Fruit fly (Drosophila melanogaster): ENCODE data around the gene CkIIalpha-i1.

The CkIIalpha-i1 gene

DNA sequence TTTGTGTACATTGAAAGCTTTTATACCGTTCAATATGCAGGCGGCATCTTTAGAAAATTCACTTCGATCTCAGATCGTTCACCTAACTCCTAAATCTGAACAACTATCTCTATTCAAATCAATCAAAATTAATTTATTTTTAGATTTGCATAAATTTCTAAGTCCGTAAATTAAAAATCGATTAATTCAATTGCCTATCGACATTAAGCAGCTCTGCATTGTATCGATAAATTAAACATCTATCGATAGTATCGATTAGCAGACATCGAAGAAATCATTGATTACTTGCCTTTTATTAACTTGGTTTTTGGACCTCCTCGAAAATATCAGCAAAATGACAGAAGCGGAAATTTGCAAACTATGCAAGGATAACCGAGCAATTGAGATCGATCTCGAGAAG is at the start of gene CkIIalpha-i1:
Gene CkIIalpha-i1 (plus strand): TSS at position 266 of the 400 bp plus-strand sequence.
- no peak for TF ChIP-seq ems (GFP tag; optimal IDR thresholded peaks at IDR 0.05)
- no peak for TF ChIP-seq Atf6 (GFP tag; IDR thresholded peaks at IDR 0.05)
- no peak for TF ChIP-seq MTF-1 (GFP tag; optimal IDR thresholded peaks at IDR 0.05; ENCODE audit: borderline replicate concordance)
- TF ChIP-seq CG10543 (GFP tag; optimal IDR thresholded peaks at IDR 0.05), result no peak
- no peak for TF ChIP-seq Six4 (GFP tag; optimal IDR thresholded peaks at IDR 0.05)
- TF ChIP-seq CG11560 (tag; IDR thresholded peaks at IDR 0.05), result no peak
- no peak for TF ChIP-seq CG11696 (GFP tag; IDR thresholded peaks at IDR 0.05)
- no peak for TF ChIP-seq odd (GFP tag; optimal IDR thresholded peaks at IDR 0.05)
- no peak for TF ChIP-seq Doc2 (GFP tag; IDR thresholded peaks at IDR 0.05)
- TF ChIP-seq CG9876 (GFP tag; optimal IDR thresholded peaks at IDR 0.05), result no peak
- no peak for TF ChIP-seq Hmx (GFP tag; optimal IDR thresholded peaks at IDR 0.05)
- TF ChIP-seq CG7745 (tag; optimal IDR thresholded peaks at IDR 0.05), result no peak
- no peak for TF ChIP-seq run (tag; optimal IDR thresholded peaks at IDR 0.05)
- TF ChIP-seq vfl (GFP tag; optimal IDR thresholded peaks at IDR 0.05), result no peak
- no peak for TF ChIP-seq Adf1 (GFP tag; IDR thresholded peaks at IDR 0.05)
- no peak for TF ChIP-seq Asciz (GFP tag; optimal IDR thresholded peaks at IDR 0.05)
- no peak for TF ChIP-seq CG8478 (optimal IDR thresholded peaks at IDR 0.05)
- no peak for TF ChIP-seq CrebB (tag; optimal IDR thresholded peaks at IDR 0.05)
- no peak; the same call in 1 of the 2 replicates for TF ChIP-seq CG9932 (GFP tag; IDR thresholded peaks at IDR 0.05)
- no peak for TF ChIP-seq onecut (GFP tag; IDR thresholded peaks at IDR 0.05)
- TF ChIP-seq CG1233 (GFP tag; optimal IDR thresholded peaks at IDR 0.05), result no peak
- no peak for TF ChIP-seq usp (GFP tag; optimal IDR thresholded peaks at IDR 0.05)
- TF ChIP-seq CG3726 (GFP tag; IDR thresholded peaks at IDR 0.05), result no peak
- no peak for TF ChIP-seq CG1602 (GFP tag; optimal IDR thresholded peaks at IDR 0.05)
- TF ChIP-seq ssp (GFP tag; IDR thresholded peaks at IDR 0.05), result no peak
- TF ChIP-seq sug (tag; optimal IDR thresholded peaks at IDR 0.05), result no peak
- peak; percentile 95 for TF ChIP-seq Doc3 (GFP tag; IDR thresholded peaks at IDR 0.05; ENCODE audit: partially characterized antibody)
- no peak for TF ChIP-seq fd96Cb (tag; optimal IDR thresholded peaks at IDR 0.05)
- no peak for TF ChIP-seq CG2202 (tag; optimal IDR thresholded peaks at IDR 0.05)
- TF ChIP-seq CG16863 (GFP tag; optimal IDR thresholded peaks at IDR 0.05), result no peak
- TF ChIP-seq CG42726 (GFP tag; IDR thresholded peaks at IDR 0.05; ENCODE audit: partially characterized antibody), result peak; percentile 75; the same call in 1 of the 2 replicates
- TF ChIP-seq CG13296 (GFP tag; optimal IDR thresholded peaks at IDR 0.05), result no peak
- TF ChIP-seq CG15011 (GFP tag; optimal IDR thresholded peaks at IDR 0.05), result no peak
- no peak for TF ChIP-seq TFAM (GFP tag; optimal IDR thresholded peaks at IDR 0.05)
- TF ChIP-seq CG11398 (GFP tag; optimal IDR thresholded peaks at IDR 0.05), result no peak
- no peak for TF ChIP-seq Sox100B (GFP tag; optimal IDR thresholded peaks at IDR 0.05)
- TF ChIP-seq kni (GFP tag; optimal IDR thresholded peaks at IDR 0.05), result no peak
- TF ChIP-seq CG2678 (tag; optimal IDR thresholded peaks at IDR 0.05), result no peak
- TF ChIP-seq crc (GFP tag; optimal IDR thresholded peaks at IDR 0.05), result no peak
- no peak for TF ChIP-seq Poxn (GFP tag; IDR thresholded peaks at IDR 0.05)
- no peak for TF ChIP-seq Oaz (GFP tag; IDR thresholded peaks at IDR 0.05)
- no peak for TF ChIP-seq Rx (GFP tag; IDR thresholded peaks at IDR 0.05)
- peak; percentile 98 for TF ChIP-seq bbx (GFP tag; IDR thresholded peaks at IDR 0.05; ENCODE audit: partially characterized antibody)
- TF ChIP-seq CG15479 (GFP tag; optimal IDR thresholded peaks at IDR 0.05), result no peak
- no peak for TF ChIP-seq CG10431 (GFP tag; optimal IDR thresholded peaks at IDR 0.05)
- no peak for TF ChIP-seq pum (GFP tag; optimal IDR thresholded peaks at IDR 0.05)
- TF ChIP-seq D19A (tag; optimal IDR thresholded peaks at IDR 0.05), result no peak
- TF ChIP-seq B-H1 (GFP tag; IDR thresholded peaks at IDR 0.05), result no peak
- TF ChIP-seq nmo (GFP tag; optimal IDR thresholded peaks at IDR 0.05), result no peak
- TF ChIP-seq CG13624 (GFP tag; optimal IDR thresholded peaks at IDR 0.05), result no peak
- no peak for TF ChIP-seq rib (GFP tag; IDR thresholded peaks at IDR 0.05)
- TF ChIP-seq nerfin-2 (GFP tag; IDR thresholded peaks at IDR 0.05; ENCODE audit: partially characterized antibody), result peak; percentile 100
- TF ChIP-seq CG11695 (GFP tag; IDR thresholded peaks at IDR 0.05), result 0 out of 3 replicates have a peak, but pooled peaks have one; percentile 6
